Worm (Caenorhabditis elegans): Measurements from ENCODE around the gene F35F10.13.

Gene F35F10.13

DNA sequence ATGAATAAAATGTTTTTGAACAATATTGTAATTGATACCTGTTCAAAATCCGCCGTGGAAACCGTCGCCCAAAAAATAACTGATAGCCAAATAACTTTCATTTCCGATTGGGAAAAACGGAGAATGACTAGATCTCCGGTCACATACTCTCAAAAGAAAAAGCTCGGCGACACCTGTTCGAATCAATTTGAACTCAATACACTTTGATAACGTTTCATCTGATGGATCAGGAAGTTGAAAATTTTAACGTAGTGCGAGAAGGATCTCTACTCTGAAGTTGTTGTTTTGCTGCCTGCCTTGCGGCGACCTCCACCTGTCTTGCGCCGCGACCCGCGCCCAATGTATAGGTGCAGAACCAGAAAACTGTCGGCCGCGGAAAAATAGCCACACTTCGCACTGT, 45.7 kb downstream of the F35F10.13 start, which contains the start of gene T28A11.20:
Gene T28A11.20 (minus strand): TSS at position 101 of the 400 bp plus-strand sequence.
- TF ChIP-seq blmp-1 (tag; optimal IDR thresholded peaks at IDR 0.05; ENCODE audit: insufficient read depth) = no peak
- no peak for TF ChIP-seq ztf-11 (tag; optimal IDR thresholded peaks at IDR 0.05)
- no peak for TF ChIP-seq C34F6.9 (tag; optimal IDR thresholded peaks at IDR 0.05)
- no peak for TF ChIP-seq sem-4 (tag; optimal IDR thresholded peaks at IDR 0.05)
- TF ChIP-seq ceh-16 (tag; optimal IDR thresholded peaks at IDR 0.05) = no peak
- no peak for TF ChIP-seq sma-9 (GFP tag; optimal IDR thresholded peaks at IDR 0.05)
- no peak for TF ChIP-seq sma-9 (tag; optimal IDR thresholded peaks at IDR 0.05)
- no peak for TF ChIP-seq nhr-237 (tag; optimal IDR thresholded peaks at IDR 0.05)
- TF ChIP-seq skn-1 (tag; optimal IDR thresholded peaks at IDR 0.05) = no peak
- no peak for TF ChIP-seq nhr-11 (tag; optimal IDR thresholded peaks at IDR 0.05)
- TF ChIP-seq ztf-4 (tag; optimal IDR thresholded peaks at IDR 0.05) = no peak
- no peak for TF ChIP-seq ama-1 (optimal IDR thresholded peaks at IDR 0.05)
- TF ChIP-seq nhr-23 (tag; optimal IDR thresholded peaks at IDR 0.05) = no peak
- TF ChIP-seq aly-2 (tag; optimal IDR thresholded peaks at IDR 0.05) = no peak
- TF ChIP-seq unc-39 (tag; optimal IDR thresholded peaks at IDR 0.05) = no peak
- TF ChIP-seq fos-1 (tag; optimal IDR thresholded peaks at IDR 0.05) = no peak
- TF ChIP-seq peb-1 (tag; optimal IDR thresholded peaks at IDR 0.05) = no peak
- no peak for TF ChIP-seq gmeb-1 (tag; optimal IDR thresholded peaks at IDR 0.05)
- TF ChIP-seq ztf-1 (GFP tag; conservative IDR thresholded peaks at IDR 0.05) = no peak

DNA sequence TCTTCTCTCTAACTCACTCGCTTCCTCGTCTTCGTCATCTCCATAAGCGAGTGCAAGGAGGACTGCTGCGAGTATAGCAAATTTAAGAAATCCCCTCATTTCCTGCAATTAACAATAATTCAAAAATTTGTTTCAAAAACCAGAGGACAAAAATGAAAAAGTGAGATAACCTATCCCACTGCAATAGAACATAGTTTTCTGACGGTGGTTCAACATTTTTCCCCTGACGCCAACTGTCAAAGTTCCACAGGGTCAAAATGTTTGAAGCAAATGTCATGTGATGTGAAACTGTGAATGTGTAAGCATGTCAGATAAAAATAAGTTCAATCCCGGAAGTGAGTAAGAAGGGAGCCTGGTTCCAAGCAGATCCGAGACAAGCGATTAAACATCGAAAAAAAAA, 49.5 kb downstream of the F35F10.13 start, which contains the start of gene T28A11.19:
Gene T28A11.19 (minus strand): TSS at position 108 of the 400 bp plus-strand sequence.
- no peak for TF ChIP-seq ztf-1 (GFP tag; conservative IDR thresholded peaks at IDR 0.05)
- peak; percentile 33 for TF ChIP-seq sma-9 (GFP tag; optimal IDR thresholded peaks at IDR 0.05)
- no peak for TF ChIP-seq sma-9 (tag; optimal IDR thresholded peaks at IDR 0.05)
